Worm (Caenorhabditis elegans): ENCODE results near the gene F56D6.6.
"Not testable (repeated sequence)": the region's sequence is repeated elsewhere in the genome, so short reads cannot be mapped to it uniquely, and the experiment has no call there.

F56D6.6 gene

DNA sequence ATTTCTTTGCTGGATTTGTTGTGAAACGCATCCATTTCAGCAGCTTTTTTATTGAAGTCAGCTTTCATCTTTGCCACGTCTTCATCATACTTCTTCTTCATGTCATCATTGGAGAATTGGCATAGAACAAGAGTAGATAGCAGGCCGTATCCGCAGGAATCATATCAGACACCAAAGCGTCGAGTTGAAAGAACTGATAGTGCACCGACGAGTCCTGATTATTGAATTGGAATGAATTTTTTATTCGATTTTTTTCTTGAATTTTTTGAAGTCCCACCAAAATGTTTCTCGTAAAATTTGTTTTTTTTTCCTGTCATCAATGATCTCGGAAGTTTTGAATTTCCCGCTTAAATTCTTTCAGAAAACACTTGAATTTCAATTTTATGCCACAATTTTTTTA lies 3.3 kb downstream of the F56D6.6 start, which contains the start of gene F56D6.11:
Gene F56D6.11 (minus strand): TSS at position 101 of the 400 bp plus-strand sequence.
- TF ChIP-seq R02D3.7 (tag; optimal IDR thresholded peaks at IDR 0.05) (no peak), aly-2 (tag; optimal IDR thresholded peaks at IDR 0.05) (no peak), sdz-12 (GFP tag; optimal IDR thresholded peaks at IDR 0.05) (no peak), ceh-44 (GFP tag; IDR thresholded peaks at IDR 0.05) (no peak), nhr-42 (GFP tag; IDR thresholded peaks at IDR 0.05) (no peak), T26A8.4 (GFP tag; IDR thresholded peaks at IDR 0.05) (no peak), dmd-6 (GFP tag; IDR thresholded peaks at IDR 0.05) (no peak), ztf-7 (tag; optimal IDR thresholded peaks at IDR 0.05) (no peak), daf-12 (tag; optimal IDR thresholded peaks at IDR 0.05) (no peak), F44E2.7 (GFP tag; IDR thresholded peaks at IDR 0.05) (no peak), mxl-2 (GFP tag; conservative IDR thresholded peaks at IDR 0.05) (no peak), Y105C5A.15 (GFP tag; IDR thresholded peaks at IDR 0.05) (no peak), F10B5.3 (tag; optimal IDR thresholded peaks at IDR 0.05) (no peak), F37D6.2 (tag; optimal IDR thresholded peaks at IDR 0.05) (no peak), Y5F2A.4 (GFP tag; optimal IDR thresholded peaks at IDR 0.05) (no peak)

ce11 chrIV:3907506-3908188 lies 4.6 kb downstream of the F56D6.6 start, which contains the start of the genes F56D6.22 and F56D6.12:
TSS of gene F56D6.22 (minus strand) at chrIV:3907606.
TSS of gene F56D6.12 (plus strand) at chrIV:3908138.
- TF ChIP-seq F10B5.3 (tag; optimal IDR thresholded peaks at IDR 0.05) (no peak), lin-38 (GFP tag; IDR thresholded peaks at IDR 0.05) (no peak), dmd-6 (GFP tag; IDR thresholded peaks at IDR 0.05) (no peak)

ce11 chrIV:3909114-3909513 lies 6.1 kb downstream of the F56D6.6 start, which contains the start of gene F56D6.13:
TSS of gene F56D6.13 (plus strand) at chrIV:3909414.
- TF ChIP-seq spr-1 (tag; optimal IDR thresholded peaks at IDR 0.05) (no peak), F10B5.3 (tag; optimal IDR thresholded peaks at IDR 0.05) (no peak), dve-1 (tag; optimal IDR thresholded peaks at IDR 0.05; ENCODE audit: insufficient read depth) (no peak), zfp-2 (tag; optimal IDR thresholded peaks at IDR 0.05) (no peak), ZK546.5 (tag; optimal IDR thresholded peaks at IDR 0.05) (no peak), Y105C5A.15 (GFP tag; IDR thresholded peaks at IDR 0.05) (no peak), skn-1 (tag; optimal IDR thresholded peaks at IDR 0.05) (no peak), Y75B8A.6 (GFP tag; IDR thresholded peaks at IDR 0.05) (no peak), T20F7.1 (GFP tag; optimal IDR thresholded peaks at IDR 0.05) (no peak), R02D3.7 (tag; optimal IDR thresholded peaks at IDR 0.05) (no peak), ceh-32 (tag; optimal IDR thresholded peaks at IDR 0.05; ENCODE audit: poor library complexity) (no peak), F44E2.7 (GFP tag; IDR thresholded peaks at IDR 0.05) (no peak), cey-2 (tag; optimal IDR thresholded peaks at IDR 0.05; ENCODE audit: borderline replicate concordance, insufficient read depth) (no peak), unc-62 (GFP tag; optimal IDR thresholded peaks at IDR 0.05 in 1 of 2) (no peak), unc-62 (tag; optimal IDR thresholded peaks at IDR 0.05) (no peak), nhr-41 (GFP tag; IDR thresholded peaks at IDR 0.05) (no peak), snpc-4 (tag; optimal IDR thresholded peaks at IDR 0.05) (no peak), unc-130 (GFP tag; optimal IDR thresholded peaks at IDR 0.05) (no peak), fkh-10 (GFP tag; optimal IDR thresholded peaks at IDR 0.05) (no peak), nhr-11 (tag; optimal IDR thresholded peaks at IDR 0.05) (no peak)

- TF ChIP-seq vab-7 (GFP tag; IDR thresholded peaks at IDR 0.05); mxl-3 (GFP tag; optimal IDR thresholded peaks at IDR 0.05); T20F7.1 (GFP tag; optimal IDR thresholded peaks at IDR 0.05): not testable (repeated sequence)
These were observed 8.8 kb downstream of the F56D6.6 start, which contains the start of gene F56D6.18 for ce11 chrIV:3911848-3912247. TSS of gene F56D6.18 (minus strand) at chrIV:3911948.

Data from whole organism, L4 larva.